Fruit fly (Drosophila melanogaster) whole organism, prepupa: Measurements from ENCODE around the gene P5cr.

Experiments used
- CG11762 ChIP-seq: fragments of 200-800 bp; sonication (Bioruptor generic); optimal IDR thresholded peaks from 3 replicates; lab custom pipeline; 2016; ENCODE audit warnings: missing biosample characterization, missing genetic modification characterization; ENCODE audit not compliant: insufficient read depth
- CG11902 ChIP-seq: fragments of 200-800 bp; sonication (Bioruptor generic); optimal IDR thresholded peaks from 3 replicates; lab custom pipeline; 2016; ENCODE audit warnings: missing biosample characterization, missing genetic modification characterization
- CG6276 ChIP-seq: fragments of 200-800 bp; sonication (Bioruptor generic); optimal IDR thresholded peaks from 2 replicates; lab custom pipeline; 2017; ENCODE audit warnings: missing biosample characterization, mild to moderate bottlenecking, missing genetic modification characterization
- CG6854 ChIP-seq: fragments of 200-800 bp; sonication (Bioruptor generic); optimal IDR thresholded peaks from 2 replicates; lab custom pipeline; 2017; ENCODE audit warnings: missing biosample characterization, mild to moderate bottlenecking, missing genetic modification characterization
- Sox102F ChIP-seq: fragments of 200-800 bp; sonication (Bioruptor generic); optimal IDR thresholded peaks from 2 replicates; lab custom pipeline; 2016; ENCODE audit warnings: missing biosample characterization, mild to moderate bottlenecking, missing genetic modification characterization
- dsx ChIP-seq: fragments of 200-800 bp; optimal IDR thresholded peaks from 3 replicates; lab custom pipeline; 2019; ENCODE audit warnings: missing biosample characterization, mild to moderate bottlenecking, missing genetic modification characterization, moderate library complexity; ENCODE audit not compliant: poor library complexity, severe bottlenecking

DNA sequence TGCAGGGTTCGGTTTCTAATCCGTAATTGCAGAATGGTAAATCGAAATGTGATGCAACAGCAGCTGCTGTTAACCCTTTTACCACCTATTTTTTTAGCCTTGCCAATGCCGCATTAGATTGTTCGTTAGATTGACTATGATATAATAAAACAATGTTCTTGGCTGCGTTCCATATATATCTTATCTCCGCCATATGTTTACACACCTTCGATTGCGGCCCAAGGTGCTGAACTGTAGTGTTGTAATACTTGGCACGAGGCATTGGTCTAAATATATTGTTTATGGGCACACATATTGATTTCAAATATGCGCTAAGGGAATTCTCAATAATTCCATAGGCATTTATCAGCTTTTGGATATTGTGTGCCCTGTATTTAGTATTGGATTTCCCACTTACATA lies 37.0 kb upstream of the P5cr start:
- TF ChIP-seq dsx (GFP tag; lab: Kevin White, UChicago) (no peak), Sox102F (GFP tag; lab: Kevin White, UChicago) (no peak), CG6276 (no peak), CG6854 (no peak), CG11902 (no peak), CG11762 (GFP tag; lab: Kevin White, UChicago) (no peak)
